Fruit fly (Drosophila melanogaster) whole organism, prepupa: ENCODE results near the gene Sf3b2.

Experiments
- Blimp-1 ChIP-seq: fragments of 200-800 bp; sonication (Bioruptor generic); optimal IDR thresholded peaks from 3 replicates; lab custom pipeline; 2017; ENCODE audit warnings: missing biosample characterization, missing genetic modification characterization, mild to moderate bottlenecking, moderate library complexity, missing genetic modification reagents
- CG10631 ChIP-seq: fragments of 200-800 bp; sonication (Bioruptor generic); optimal IDR thresholded peaks from 2 replicates; lab custom pipeline; 2016; ENCODE audit warnings: missing biosample characterization, missing genetic modification characterization
- CG10669 ChIP-seq: fragments of 200-800 bp; sonication (Bioruptor generic); optimal IDR thresholded peaks from 3 replicates; lab custom pipeline; 2018; ENCODE audit warnings: missing biosample characterization, mild to moderate bottlenecking, missing genetic modification characterization, moderate library complexity
- CG11294 ChIP-seq: fragments of 200-800 bp; sonication (Bioruptor generic); IDR thresholded peaks from 2 replicates; pipeline ENCODE4 v1.3.6; 2022; ENCODE audit warnings: missing biosample characterization, missing genetic modification characterization
- CG11762 ChIP-seq: fragments of 200-800 bp; sonication (Bioruptor generic); optimal IDR thresholded peaks from 3 replicates; lab custom pipeline; 2016; ENCODE audit warnings: missing biosample characterization, missing genetic modification characterization; ENCODE audit not compliant: insufficient read depth
- CG15336 ChIP-seq: fragments of 200-800 bp; sonication (Bioruptor generic); IDR thresholded peaks from 2 replicates; pipeline ENCODE4 v1.3.6; 2022; ENCODE audit warnings: missing biosample characterization, missing genetic modification characterization
- CG1621 ChIP-seq: fragments of 200-800 bp; sonication (Bioruptor generic); optimal IDR thresholded peaks from 3 replicates; lab custom pipeline; 2018; ENCODE audit warnings: missing biosample characterization, mild to moderate bottlenecking, missing genetic modification characterization
- CG16779 ChIP-seq: fragments of 200-800 bp; sonication (Bioruptor generic); optimal IDR thresholded peaks from 3 replicates; lab custom pipeline; 2017; ENCODE audit warnings: missing biosample characterization, mild to moderate bottlenecking, missing genetic modification characterization
- CG3032 ChIP-seq: fragments of 200-800 bp; optimal IDR thresholded peaks from 2 replicates; lab custom pipeline; 2019; ENCODE audit warnings: missing biosample characterization, mild to moderate bottlenecking, missing genetic modification characterization, moderate library complexity
- CG31627 ChIP-seq: fragments of 200-800 bp; sonication (Bioruptor generic); optimal IDR thresholded peaks from 3 replicates; lab custom pipeline; 2016; ENCODE audit warnings: missing biosample characterization, missing genetic modification characterization
- CG32006 ChIP-seq: fragments of 200-800 bp; sonication (Bioruptor generic); optimal IDR thresholded peaks from 3 replicates; lab custom pipeline; 2017; ENCODE audit warnings: missing biosample characterization, mild to moderate bottlenecking, missing genetic modification characterization
- CG3919 ChIP-seq: fragments of 200-800 bp; sonication (Bioruptor generic); optimal IDR thresholded peaks from 3 replicates; lab custom pipeline; 2016; ENCODE audit warnings: missing biosample characterization, missing genetic modification characterization
- CG6163 ChIP-seq: fragments of 200-800 bp; sonication (Bioruptor generic); IDR thresholded peaks from 3 replicates; pipeline ENCODE4 v1.3.6; 2022; ENCODE audit warnings: missing biosample characterization, missing genetic modification characterization
- CG6276 ChIP-seq: fragments of 200-800 bp; sonication (Bioruptor generic); optimal IDR thresholded peaks from 2 replicates; lab custom pipeline; 2017; ENCODE audit warnings: missing biosample characterization, mild to moderate bottlenecking, missing genetic modification characterization
- CG6808 ChIP-seq: fragments of 200-800 bp; sonication (Bioruptor generic); optimal IDR thresholded peaks from 3 replicates; lab custom pipeline; 2017; ENCODE audit warnings: missing biosample characterization, missing genetic modification characterization, mild to moderate bottlenecking, moderate library complexity, missing genetic modification reagents
- CG6854 ChIP-seq: fragments of 200-800 bp; sonication (Bioruptor generic); optimal IDR thresholded peaks from 2 replicates; lab custom pipeline; 2017; ENCODE audit warnings: missing biosample characterization, mild to moderate bottlenecking, missing genetic modification characterization
- CG7368 ChIP-seq: fragments of 200-800 bp; sonication (Bioruptor generic); optimal IDR thresholded peaks from 3 replicates; lab custom pipeline; 2016; ENCODE audit warnings: missing biosample characterization, missing genetic modification characterization
- CG8119 ChIP-seq: fragments of 200-800 bp; sonication (Bioruptor generic); IDR thresholded peaks from 3 replicates; pipeline ENCODE4 v1.3.6; 2022; ENCODE audit warnings: missing biosample characterization, missing genetic modification characterization
- CG8319 ChIP-seq: fragments of 200-800 bp; sonication (Bioruptor generic); optimal IDR thresholded peaks from 3 replicates; lab custom pipeline; 2016; ENCODE audit warnings: missing biosample characterization, missing genetic modification characterization
- CG9139 ChIP-seq: fragments of 200-800 bp; sonication (Bioruptor generic); optimal IDR thresholded peaks from 3 replicates; lab custom pipeline; 2017; ENCODE audit warnings: missing biosample characterization, mild to moderate bottlenecking, missing genetic modification characterization
- Eip78C ChIP-seq: fragments of 200-800 bp; sonication (Bioruptor generic); peaks from one replicate; lab custom pipeline; 2016; ENCODE audit warnings: missing biosample characterization, missing genetic modification characterization
- Ets21C ChIP-seq: fragments of 200-800 bp; sonication (Bioruptor generic); optimal IDR thresholded peaks from 3 replicates; lab custom pipeline; 2016; ENCODE audit warnings: missing biosample characterization, missing genetic modification characterization
- Ets96B ChIP-seq: fragments of 200-800 bp; optimal IDR thresholded peaks from 2 replicates; lab custom pipeline; 2019; ENCODE audit warnings: missing biosample characterization, mild to moderate bottlenecking, missing genetic modification characterization, moderate library complexity
- Gug ChIP-seq: fragments of 200-800 bp; sonication (Bioruptor generic); IDR thresholded peaks from 2 replicates; pipeline ENCODE4 v1.3.6; 2022; ENCODE audit warnings: missing biosample characterization, missing genetic modification characterization
- Hr38 ChIP-seq: sonication (Bioruptor generic); optimal IDR thresholded peaks from 2 replicates; lab custom pipeline; 2016; ENCODE audit warnings: missing biosample characterization, missing genetic modification characterization
- Hr39 ChIP-seq: fragments of 200-800 bp; sonication (Bioruptor generic); optimal IDR thresholded peaks from 2 replicates; lab custom pipeline; 2016; ENCODE audit warnings: missing biosample characterization, missing genetic modification characterization
- Hr4 ChIP-seq: fragments of 200-800 bp; sonication (Bioruptor generic); optimal IDR thresholded peaks from 3 replicates; lab custom pipeline; 2016; ENCODE audit warnings: missing biosample characterization, missing genetic modification characterization
- Lpt ChIP-seq: fragments of 200-800 bp; sonication (Bioruptor generic); optimal IDR thresholded peaks from 3 replicates; lab custom pipeline; 2016; ENCODE audit warnings: missing biosample characterization, missing genetic modification characterization
- Met ChIP-seq: fragments of 200-800 bp; sonication (Bioruptor generic); optimal IDR thresholded peaks from 3 replicates; lab custom pipeline; 2016; ENCODE audit warnings: missing biosample characterization, missing genetic modification characterization
- OdsH ChIP-seq: fragments of 200-800 bp; sonication (Bioruptor generic); optimal IDR thresholded peaks from 3 replicates; lab custom pipeline; 2016; ENCODE audit warnings: missing biosample characterization, missing genetic modification characterization
- Sox102F ChIP-seq: fragments of 200-800 bp; sonication (Bioruptor generic); optimal IDR thresholded peaks from 2 replicates; lab custom pipeline; 2016; ENCODE audit warnings: missing biosample characterization, mild to moderate bottlenecking, missing genetic modification characterization
- Sox14 ChIP-seq: fragments of 200-800 bp; sonication (Bioruptor generic); optimal IDR thresholded peaks from 3 replicates; lab custom pipeline; 2016; ENCODE audit warnings: missing biosample characterization, missing genetic modification characterization
- Sox15 ChIP-seq: fragments of 200-800 bp; sonication (Bioruptor generic); optimal IDR thresholded peaks from 3 replicates; lab custom pipeline; 2016; ENCODE audit warnings: missing biosample characterization, missing genetic modification characterization
- achi ChIP-seq: fragments of 200-800 bp; sonication (Bioruptor generic); optimal IDR thresholded peaks from 3 replicates; lab custom pipeline; 2016; ENCODE audit warnings: missing biosample characterization, missing genetic modification characterization
- acj6 ChIP-seq: fragments of 200-800 bp; sonication (Bioruptor generic); optimal IDR thresholded peaks from 3 replicates; lab custom pipeline; 2016; ENCODE audit warnings: missing biosample characterization, missing genetic modification characterization
- cyc ChIP-seq: fragments of 200-800 bp; sonication (Bioruptor generic); optimal IDR thresholded peaks from 3 replicates; lab custom pipeline; 2016; ENCODE audit warnings: missing biosample characterization, missing genetic modification characterization
- dac ChIP-seq: fragments of 200-800 bp; sonication (Bioruptor generic); optimal IDR thresholded peaks from 2 replicates; lab custom pipeline; 2017; ENCODE audit warnings: missing biosample characterization, mild to moderate bottlenecking, missing genetic modification characterization
- esn ChIP-seq: fragments of 200-800 bp; sonication (Bioruptor generic); optimal IDR thresholded peaks from 2 replicates; lab custom pipeline; 2016; ENCODE audit warnings: missing biosample characterization, mild to moderate bottlenecking, missing genetic modification characterization, moderate library complexity
- fd59A ChIP-seq: fragments of 200-800 bp; sonication (Bioruptor generic); optimal IDR thresholded peaks from 2 replicates; lab custom pipeline; 2017; ENCODE audit warnings: missing biosample characterization, mild to moderate bottlenecking, missing genetic modification characterization, missing genetic modification reagents
- fd85E ChIP-seq: fragments of 200-800 bp; sonication (Bioruptor generic); optimal IDR thresholded peaks from 3 replicates; lab custom pipeline; 2016; ENCODE audit warnings: missing biosample characterization, missing genetic modification characterization
- fkh ChIP-seq: fragments of 200-800 bp; sonication (Bioruptor generic); optimal IDR thresholded peaks from 3 replicates; lab custom pipeline; 2017; ENCODE audit warnings: missing biosample characterization, mild to moderate bottlenecking, missing genetic modification characterization, moderate library complexity
- net ChIP-seq: fragments of 200-800 bp; sonication (Bioruptor generic); optimal IDR thresholded peaks from 3 replicates; lab custom pipeline; 2016; ENCODE audit warnings: missing biosample characterization, missing genetic modification characterization
- pdm3 ChIP-seq: fragments of 200-800 bp; sonication (Bioruptor generic); optimal IDR thresholded peaks from 3 replicates; lab custom pipeline; 2016; ENCODE audit warnings: missing biosample characterization, missing genetic modification characterization
- salr ChIP-seq, 2 experiments: fragments of 200-800 bp; sonication (Bioruptor generic); optimal IDR thresholded peaks; 3 replicates each; lab custom pipeline; 2016 to 2018; ENCODE audit warnings: missing biosample characterization in 2 of 2, missing genetic modification characterization in 2 of 2, mild to moderate bottlenecking in 1 of 2
- ss ChIP-seq, 2 experiments: fragments of 200-800 bp; sonication (Bioruptor generic); optimal IDR thresholded peaks; 2 replicates in 1 of 2; 3 replicates in 1 of 2; lab custom pipeline; 2017 to 2018; ENCODE audit warnings: mild to moderate bottlenecking in 2 of 2, missing biosample characterization in 2 of 2, missing genetic modification characterization in 2 of 2, moderate library complexity in 1 of 2
- topi ChIP-seq: fragments of 200-800 bp; sonication (Bioruptor generic); optimal IDR thresholded peaks from 3 replicates; lab custom pipeline; 2016; ENCODE audit warnings: missing biosample characterization, missing genetic modification characterization
- vri ChIP-seq: fragments of 200-800 bp; sonication (Bioruptor generic); optimal IDR thresholded peaks from 3 replicates; lab custom pipeline; 2016; ENCODE audit warnings: missing biosample characterization, mild to moderate bottlenecking, missing genetic modification characterization

Sf3b2 gene

DNA sequence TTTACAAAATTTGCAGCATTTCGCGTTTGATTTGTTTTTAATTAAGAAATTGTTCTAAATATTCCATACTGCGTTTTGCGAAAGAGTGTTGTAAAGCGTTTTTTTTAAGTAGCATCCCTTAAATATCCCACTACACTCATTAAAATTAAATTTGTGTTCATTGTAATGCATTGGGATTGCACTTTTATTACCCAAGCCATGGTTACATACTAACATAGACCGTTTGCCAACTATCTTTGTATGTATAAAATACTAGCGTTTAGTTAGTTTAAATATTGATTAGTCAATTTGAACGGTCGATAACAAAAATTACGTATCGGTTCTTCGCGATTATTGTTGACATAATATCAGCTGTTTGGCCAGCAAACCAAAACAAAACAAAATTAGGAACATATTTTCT lies 10.8 kb upstream of the Sf3b2 start, which contains the start of the genes cnir and CG17221 (continued):
- peak; percentile 73 for TF ChIP-seq Sox102F (GFP tag; lab: Kevin White, UChicago)
- TF ChIP-seq CG8119 (GFP tag; lab: Robert Waterston, UW): no peak
- peak; percentile 17 for TF ChIP-seq dac (GFP tag; lab: Kevin White, UChicago)
- peak; percentile 93 for TF ChIP-seq vri (GFP tag; lab: Kevin White, UChicago)
- peak; percentile 96 for TF ChIP-seq fkh (GFP tag; lab: Kevin White, UChicago)
- peak; percentile 77 for TF ChIP-seq Met (GFP tag; lab: Kevin White, UChicago)
- TF ChIP-seq fd85E (GFP tag; lab: Kevin White, UChicago): no peak
- no peak for TF ChIP-seq CG11294 (GFP tag; lab: Robert Waterston, UW)
- peak; percentile 57 for TF ChIP-seq CG11762 (GFP tag; lab: Kevin White, UChicago)
- TF ChIP-seq CG3919 (GFP tag; lab: Kevin White, UChicago): peak; percentile 73
- TF ChIP-seq Ets96B (tag; lab: Kevin White, UChicago): no peak
- peak; percentile 61 for TF ChIP-seq CG3032 (tag; lab: Kevin White, UChicago)
- TF ChIP-seq OdsH (GFP tag; lab: Kevin White, UChicago): peak; percentile 75
- no peak for TF ChIP-seq Blimp-1 (GFP tag; lab: Kevin White, UChicago)
- TF ChIP-seq salr (GFP tag; optimal IDR thresholded peaks at IDR 0.05; lab: Kevin White, UChicago): no peak
- peak; percentile 87 for TF ChIP-seq Eip78C (GFP tag; lab: Kevin White, UChicago)
- TF ChIP-seq acj6 (GFP tag; lab: Kevin White, UChicago): peak; percentile 72

DNA sequence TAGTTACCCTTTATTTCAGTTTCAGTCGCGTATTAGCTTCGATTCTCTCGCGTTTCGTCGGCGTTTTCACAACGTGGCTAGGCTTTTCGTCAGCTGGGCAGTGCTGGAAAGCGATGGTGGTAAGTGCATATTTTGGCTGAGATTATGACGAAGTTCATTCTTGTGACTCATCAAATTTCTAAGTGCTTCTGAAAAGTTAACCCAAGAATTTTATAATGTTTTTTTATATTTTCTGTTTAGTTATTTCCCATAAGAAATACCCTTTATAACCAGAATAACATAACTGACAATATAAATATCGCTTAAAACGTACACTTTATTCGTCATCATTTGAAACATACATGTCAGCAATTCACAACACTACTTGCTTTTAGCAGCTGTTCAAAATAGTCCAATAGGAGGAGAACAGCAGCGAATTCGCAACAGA lies 8.2 kb upstream of the Sf3b2 start, which contains the start of the genes CG17260 and SerRS:
CG17260 (plus strand) TSS at position 78 of the 427 bp plus-strand sequence.
SerRS (minus strand) TSS at position 251 of the 427 bp plus-strand sequence.
- peak; percentile 90 for TF ChIP-seq achi (GFP tag; lab: Kevin White, UChicago)
- TF ChIP-seq CG11762 (GFP tag; lab: Kevin White, UChicago): peak; percentile 89
- TF ChIP-seq topi (GFP tag; lab: Kevin White, UChicago): peak; percentile 95
- peak; percentile 92 for TF ChIP-seq Ets21C
- TF ChIP-seq Blimp-1 (GFP tag; lab: Kevin White, UChicago): no peak
- TF ChIP-seq salr (GFP tag; optimal IDR thresholded peaks at IDR 0.05; lab: Kevin White, UChicago): peak in 1 of 2 experiments; percentile 70
- peak; percentile 95 for TF ChIP-seq cyc
- TF ChIP-seq fd85E (GFP tag; lab: Kevin White, UChicago): no peak
- TF ChIP-seq CG11294 (GFP tag; lab: Robert Waterston, UW): peak; percentile 84
- TF ChIP-seq Gug: peak; percentile 91
- peak; percentile 94 for TF ChIP-seq CG32006 (GFP tag; lab: Kevin White, UChicago)
- TF ChIP-seq OdsH (GFP tag; lab: Kevin White, UChicago): peak; percentile 96
- TF ChIP-seq esn (GFP tag; lab: Kevin White, UChicago): peak; percentile 96
- peak; percentile 94 for TF ChIP-seq acj6 (GFP tag; lab: Kevin White, UChicago)
- no peak for TF ChIP-seq CG16779 (tag; lab: Kevin White, UChicago)
- TF ChIP-seq CG6808 (GFP tag; lab: Kevin White, UChicago): peak; percentile 72
- TF ChIP-seq Met (GFP tag; lab: Kevin White, UChicago): no peak
- TF ChIP-seq CG10631 (GFP tag; lab: Kevin White, UChicago): peak; percentile 97
- peak; percentile 73 for TF ChIP-seq CG1621 (tag; lab: Kevin White, UChicago)
- TF ChIP-seq Hr39: peak; percentile 97
- peak; percentile 97 for TF ChIP-seq CG31627 (GFP tag; lab: Kevin White, UChicago)
- peak; percentile 82 for TF ChIP-seq CG15336 (GFP tag; lab: Robert Waterston, UW)
- peak; percentile 91 for TF ChIP-seq Sox15
- TF ChIP-seq CG6854: peak; percentile 69
- TF ChIP-seq Hr38 (GFP tag; lab: Kevin White, UChicago): peak; percentile 73
- peak; percentile 92 for TF ChIP-seq Lpt (GFP tag; lab: Kevin White, UChicago)
- TF ChIP-seq CG7368 (GFP tag; lab: Kevin White, UChicago): no peak
- no peak for TF ChIP-seq Sox102F (GFP tag; lab: Kevin White, UChicago)
- TF ChIP-seq net: peak; percentile 79
- TF ChIP-seq fd59A (GFP tag; lab: Kevin White, UChicago): peak; percentile 70
- peak; percentile 95 for TF ChIP-seq pdm3 (GFP tag; lab: Kevin White, UChicago)
- TF ChIP-seq CG8119 (GFP tag; lab: Robert Waterston, UW): peak; percentile 85
- peak; percentile 91 for TF ChIP-seq CG8319 (GFP tag; lab: Kevin White, UChicago)
- TF ChIP-seq CG3032 (tag; lab: Kevin White, UChicago): peak; percentile 92
- TF ChIP-seq CG10669 (GFP tag; lab: Kevin White, UChicago): peak; percentile 88
- TF ChIP-seq CG6163 (GFP tag; lab: Robert Waterston, UW): peak; percentile 85
- no peak for TF ChIP-seq CG9139 (GFP tag; lab: Kevin White, UChicago)
- TF ChIP-seq Sox14 (GFP tag; lab: Kevin White, UChicago): peak; percentile 95
- TF ChIP-seq CG6276 (GFP tag; lab: Kevin White, UChicago): no peak
- peak; percentile 86 for TF ChIP-seq dac (GFP tag; lab: Kevin White, UChicago)
- TF ChIP-seq Hr4 (GFP tag; lab: Kevin White, UChicago): peak; percentile 96
- no peak for TF ChIP-seq ss (GFP tag; optimal IDR thresholded peaks at IDR 0.05; lab: Kevin White, UChicago)
